Worm (Caenorhabditis elegans): ENCODE data around the gene kmo-2.

Gene kmo-2

ce11 chrV:12075983-12076382 lies 7.6 kb upstream of the kmo-2 start:
- TF ChIP-seq egl-27 (tag; optimal IDR thresholded peaks at IDR 0.05) (no peak), dmd-6 (GFP tag; IDR thresholded peaks at IDR 0.05) (peak; percentile 51), pqm-1 (tag; optimal IDR thresholded peaks at IDR 0.05) (peak; percentile 60), ztf-7 (tag; optimal IDR thresholded peaks at IDR 0.05) (no peak), aly-2 (tag; optimal IDR thresholded peaks at IDR 0.05) (no peak), daf-19 (GFP tag; conservative IDR thresholded peaks at IDR 0.05) (no peak), nhr-28 (tag; optimal IDR thresholded peaks at IDR 0.05) (peak; percentile 67), snpc-1.2 (GFP tag; IDR thresholded peaks at IDR 0.05) (no peak), lsy-2 (tag; optimal IDR thresholded peaks at IDR 0.05) (no peak), T20F7.1 (GFP tag; optimal IDR thresholded peaks at IDR 0.05) (no peak), madf-9 (GFP tag; conservative IDR thresholded peaks at IDR 0.05) (no peak), ama-1 (optimal IDR thresholded peaks at IDR 0.05) (no peak), zfp-3 (GFP tag; conservative IDR thresholded peaks at IDR 0.05) (no peak), mxl-3 (GFP tag; optimal IDR thresholded peaks at IDR 0.05) (no peak), zip-2 (tag; optimal IDR thresholded peaks at IDR 0.05) (no peak), ceh-28 (tag; optimal IDR thresholded peaks at IDR 0.05) (no peak), spr-3 (GFP tag; optimal IDR thresholded peaks at IDR 0.05) (no peak), F49E8.2 (tag; optimal IDR thresholded peaks at IDR 0.05; ENCODE audit: borderline replicate concordance) (no peak), ceh-20 (GFP tag; IDR thresholded peaks at IDR 0.05) (no peak), mdt-29 (GFP tag; IDR thresholded peaks at IDR 0.05) (no peak), dve-1 (tag; optimal IDR thresholded peaks at IDR 0.05; ENCODE audit: insufficient read depth) (peak; percentile 26), daf-16 (GFP tag; optimal IDR thresholded peaks at IDR 0.05) (no peak), daf-16 (tag; optimal IDR thresholded peaks at IDR 0.05) (peak; percentile 73), zag-1 (tag; optimal IDR thresholded peaks at IDR 0.05) (no peak), nhr-77 (tag; optimal IDR thresholded peaks at IDR 0.05) (peak; percentile 41)

- TF ChIP-seq spr-3 (GFP tag; optimal IDR thresholded peaks at IDR 0.05) (no peak), ceh-44 (GFP tag; IDR thresholded peaks at IDR 0.05) (no peak), ces-1 (GFP tag; optimal IDR thresholded peaks at IDR 0.05) (no peak), Y75B8A.6 (GFP tag; IDR thresholded peaks at IDR 0.05) (no peak), mdl-1 (tag; optimal IDR thresholded peaks at IDR 0.05) (no peak), ztf-7 (tag; optimal IDR thresholded peaks at IDR 0.05) (no peak), lin-1 (GFP tag; IDR thresholded peaks at IDR 0.05) (no peak), Y48G9A.11 (GFP tag; IDR thresholded peaks at IDR 0.05) (no peak), snpc-4 (tag; optimal IDR thresholded peaks at IDR 0.05) (no peak), daf-16 (GFP tag; optimal IDR thresholded peaks at IDR 0.05) (no peak), daf-16 (tag; optimal IDR thresholded peaks at IDR 0.05) (no peak), nhr-48 (tag; optimal IDR thresholded peaks at IDR 0.05) (no peak), nhr-11 (tag; optimal IDR thresholded peaks at IDR 0.05) (no peak), mep-1 (tag; optimal IDR thresholded peaks at IDR 0.05) (no peak), ama-1 (optimal IDR thresholded peaks at IDR 0.05) (no peak), daf-8 (GFP tag; IDR thresholded peaks at IDR 0.05) (no peak), F37D6.2 (tag; optimal IDR thresholded peaks at IDR 0.05) (no peak), pqm-1 (tag; optimal IDR thresholded peaks at IDR 0.05) (no peak), unc-39 (tag; optimal IDR thresholded peaks at IDR 0.05) (no peak)
Measured at ce11 chrV:12074886-12075285, 6.5 kb upstream of the kmo-2 start, which contains the start of gene R07B7.6. R07B7.6 (minus strand) TSS chrV:12074986.

- TF ChIP-seq nhr-25 (tag; optimal IDR thresholded peaks at IDR 0.05; ENCODE audit: borderline replicate concordance, insufficient read depth) (peak; percentile 65), unc-62 (GFP tag; optimal IDR thresholded peaks at IDR 0.05 in 1 of 2) (peak in 1 of 2 experiments; percentile 3), unc-62 (tag; optimal IDR thresholded peaks at IDR 0.05) (no peak), cey-2 (tag; optimal IDR thresholded peaks at IDR 0.05; ENCODE audit: borderline replicate concordance, insufficient read depth) (no peak), dmd-6 (GFP tag; IDR thresholded peaks at IDR 0.05) (peak; percentile 32; the same call in 1 of the 2 replicates), nhr-28 (tag; optimal IDR thresholded peaks at IDR 0.05) (peak; percentile 62), mxl-3 (GFP tag; optimal IDR thresholded peaks at IDR 0.05) (peak; percentile 83), lin-1 (GFP tag; IDR thresholded peaks at IDR 0.05) (no peak), tra-1 (GFP tag; IDR thresholded peaks at IDR 0.05) (no peak), Y5F2A.4 (GFP tag; optimal IDR thresholded peaks at IDR 0.05) (no peak), jun-1 (tag; optimal IDR thresholded peaks at IDR 0.05) (no peak), nhr-76 (tag; optimal IDR thresholded peaks at IDR 0.05) (no peak), mdt-29 (GFP tag; IDR thresholded peaks at IDR 0.05) (no peak), nhr-237 (tag; optimal IDR thresholded peaks at IDR 0.05) (no peak), lin-29 (GFP tag; IDR thresholded peaks at IDR 0.05) (no peak), aha-1 (tag) (peak; percentile 46), mdl-1 (tag; optimal IDR thresholded peaks at IDR 0.05) (peak; percentile 14 to 70), hlh-30 (tag; optimal IDR thresholded peaks at IDR 0.05; ENCODE audit: insufficient read depth) (peak; percentile 81)
Measured at ce11 chrV:12071483-12071882, 3.1 kb upstream of the kmo-2 start.
